Fruit fly (Drosophila melanogaster) whole organism, embryonic: ENCODE data around the gene CG7907.
A peak's percentile ranks its signal among the peaks of the same experiment; 100 is the strongest.

ENCODE experiments used
- Asciz ChIP-seq: fragments of 200-800 bp; sonication (Bioruptor generic); optimal IDR thresholded peaks from 2 replicates; lab custom pipeline; 2017; ENCODE audit warnings: missing biosample characterization, mild to moderate bottlenecking, missing genetic modification characterization, missing genetic modification reagents
- Awh ChIP-seq: fragments of 200-800 bp; sonication (Bioruptor generic); IDR thresholded peaks from 2 replicates; pipeline ENCODE4, ENCODE4 v1.3.6; 2022; ENCODE audit warnings: missing biosample characterization, missing genetic modification characterization
- BEAF-32 ChIP-seq: fragments of 200-800 bp; sonication (Bioruptor generic); optimal IDR thresholded peaks from 3 replicates; lab custom pipeline; 2017; ENCODE audit warnings: missing biosample characterization, missing genetic modification characterization, mild to moderate bottlenecking, moderate library complexity, missing genetic modification reagents
- CG10147 ChIP-seq: fragments of 200-800 bp; sonication (Bioruptor generic); optimal IDR thresholded peaks from 2 replicates; lab custom pipeline; 2019; ENCODE audit warnings: missing biosample characterization, mild to moderate bottlenecking, missing genetic modification characterization, moderate library complexity
- CG1024 ChIP-seq: fragments of 200-800 bp; sonication (Bioruptor generic); IDR thresholded peaks from 2 replicates; pipeline ENCODE4 v1.3.6; 2022; ENCODE audit warnings: missing biosample characterization, missing genetic modification characterization
- CG12155 ChIP-seq: fragments of 200-800 bp; sonication (Bioruptor generic); optimal IDR thresholded peaks from 3 replicates; lab custom pipeline; 2016; ENCODE audit warnings: missing biosample characterization, missing genetic modification characterization
- CG12391 ChIP-seq: fragments of 200-800 bp; sonication (Bioruptor generic); optimal IDR thresholded peaks from 3 replicates; lab custom pipeline; 2018; ENCODE audit warnings: missing biosample characterization, mild to moderate bottlenecking, missing genetic modification characterization, moderate library complexity
- CG13624 ChIP-seq: fragments of 200-800 bp; sonication (Bioruptor generic); optimal IDR thresholded peaks from 2 replicates; lab custom pipeline; 2016; ENCODE audit warnings: missing biosample characterization, missing genetic modification characterization
- CG14014 ChIP-seq: fragments of 200-800 bp; sonication (Bioruptor generic); IDR thresholded peaks from 2 replicates; pipeline ENCODE4 v1.3.6; 2022; ENCODE audit warnings: missing biosample characterization, missing genetic modification characterization
- CG14710 ChIP-seq: fragments of 200-800 bp; sonication (Bioruptor generic); optimal IDR thresholded peaks from 3 replicates; lab custom pipeline; 2019; ENCODE audit warnings: missing biosample characterization, mild to moderate bottlenecking, missing genetic modification characterization, moderate library complexity
- CG15011 ChIP-seq: fragments of 200-800 bp; sonication (Bioruptor generic); optimal IDR thresholded peaks from 3 replicates; lab custom pipeline; 2018; ENCODE audit warnings: missing biosample characterization, mild to moderate bottlenecking, missing genetic modification characterization
- CG1603 ChIP-seq: fragments of 200-800 bp; sonication (Bioruptor generic); optimal IDR thresholded peaks from 2 replicates; lab custom pipeline; 2019; ENCODE audit warnings: missing biosample characterization, mild to moderate bottlenecking, missing genetic modification characterization, moderate library complexity
- CG17568 ChIP-seq: fragments of 200-800 bp; sonication (Bioruptor generic); optimal IDR thresholded peaks from 2 replicates; lab custom pipeline; 2018; ENCODE audit warnings: missing biosample characterization, mild to moderate bottlenecking, missing genetic modification characterization, moderate library complexity
- CG1792 ChIP-seq: fragments of 200-800 bp; sonication (Bioruptor generic); optimal IDR thresholded peaks from 2 replicates; lab custom pipeline; 2016; ENCODE audit warnings: missing biosample characterization, missing genetic modification characterization
- CG2199 ChIP-seq: fragments of 200-800 bp; sonication (Bioruptor generic); IDR thresholded peaks from 3 replicates; pipeline ENCODE4 v1.3.6; 2022; ENCODE audit warnings: missing biosample characterization, missing genetic modification characterization
- CG2202 ChIP-seq: fragments of 200-800 bp; sonication (Bioruptor generic); optimal IDR thresholded peaks from 2 replicates; lab custom pipeline; 2018; ENCODE audit warnings: missing biosample characterization, mild to moderate bottlenecking, missing genetic modification characterization
- CG30431 ChIP-seq: fragments of 200-800 bp; sonication (Bioruptor generic); optimal IDR thresholded peaks from 2 replicates; lab custom pipeline; 2017; ENCODE audit warnings: missing biosample characterization, missing genetic modification characterization
- CG3995 ChIP-seq: fragments of 200-800 bp; sonication (Bioruptor generic); optimal IDR thresholded peaks from 3 replicates; lab custom pipeline; 2016; ENCODE audit warnings: missing biosample characterization, missing genetic modification characterization
- CG42726 ChIP-seq: fragments of 200-800 bp; sonication (Bioruptor generic); IDR thresholded peaks from 2 replicates; pipeline ENCODE4 v1.3.6; 2022; ENCODE audit warnings: missing biosample characterization, missing genetic modification characterization; ENCODE audit not compliant: partially characterized antibody
- CG4282 ChIP-seq: fragments of 200-800 bp; sonication (Bioruptor generic); optimal IDR thresholded peaks from 2 replicates; lab custom pipeline; 2016; ENCODE audit warnings: missing biosample characterization, missing genetic modification characterization
- CG4617 ChIP-seq: fragments of 200-800 bp; sonication (Bioruptor generic); optimal IDR thresholded peaks from 3 replicates; lab custom pipeline; 2016; ENCODE audit warnings: missing biosample characterization, missing genetic modification characterization, borderline replicate concordance
- CG4854 ChIP-seq: fragments of 200-800 bp; sonication (Bioruptor generic); optimal IDR thresholded peaks from 2 replicates; lab custom pipeline; 2016; ENCODE audit warnings: missing biosample characterization, missing genetic modification characterization, inconsistent platforms
- CG9215 ChIP-seq: fragments of 200-800 bp; sonication (Bioruptor generic); IDR thresholded peaks from 2 replicates; pipeline ENCODE4 v1.3.6; 2022; ENCODE audit warnings: missing biosample characterization, missing genetic modification characterization
- CG9797 ChIP-seq: fragments of 200-800 bp; sonication (Bioruptor generic); optimal IDR thresholded peaks from 3 replicates; lab custom pipeline; 2018; ENCODE audit warnings: missing biosample characterization, mild to moderate bottlenecking, missing genetic modification characterization
- Dek ChIP-seq: fragments of 200-800 bp; sonication (Bioruptor generic); optimal IDR thresholded peaks from 3 replicates; lab custom pipeline; 2019; ENCODE audit warnings: missing biosample characterization, mild to moderate bottlenecking, missing genetic modification characterization, moderate library complexity
- Dfd ChIP-seq, 2 experiments: fragments of >200 bp; optimal IDR thresholded peaks; 2 replicates each; lab custom pipeline; 2017; ENCODE audit warnings: missing biosample characterization in 2 of 2, missing genetic modification characterization in 2 of 2
- Dip3 ChIP-seq: fragments of 200-800 bp; sonication (Bioruptor generic); optimal IDR thresholded peaks from 3 replicates; lab custom pipeline; 2016; ENCODE audit warnings: missing biosample characterization, missing genetic modification characterization
- E2f1 ChIP-seq: fragments of 200-800 bp; sonication (Bioruptor generic); IDR thresholded peaks from 2 replicates; pipeline ENCODE4 v1.3.6; 2022; ENCODE audit warnings: missing biosample characterization, missing genetic modification characterization
- ERR ChIP-seq: fragments of 200-800 bp; sonication (Bioruptor generic); optimal IDR thresholded peaks from 2 replicates; lab custom pipeline; 2016; ENCODE audit warnings: missing biosample characterization, missing genetic modification characterization
- Ets65A ChIP-seq: fragments of 200-800 bp; sonication (Bioruptor generic); peaks from one replicate; lab custom pipeline; 2016; ENCODE audit warnings: missing biosample characterization, missing genetic modification characterization
- HLH54F ChIP-seq: fragments of 200-800 bp; sonication (Bioruptor generic); optimal IDR thresholded peaks from 3 replicates; lab custom pipeline; 2016; ENCODE audit warnings: missing biosample characterization, missing genetic modification characterization
- MTF-1 ChIP-seq: fragments of 200-800 bp; sonication (Bioruptor generic); optimal IDR thresholded peaks from 2 replicates; lab custom pipeline; 2018; ENCODE audit warnings: missing biosample characterization, mild to moderate bottlenecking, missing genetic modification characterization, borderline replicate concordance
- Mes4 ChIP-seq: fragments of 200-800 bp; sonication (Bioruptor generic); optimal IDR thresholded peaks from 2 replicates; lab custom pipeline; 2016; ENCODE audit warnings: missing biosample characterization, missing genetic modification characterization
- NFAT ChIP-seq: fragments of 200-800 bp; sonication (Bioruptor generic); IDR thresholded peaks from 2 replicates; pipeline ENCODE4 v1.3.6; 2022; ENCODE audit warnings: missing biosample characterization, missing genetic modification characterization
- Nf-YB ChIP-seq: fragments of 200-800 bp; sonication (Bioruptor generic); optimal IDR thresholded peaks from 3 replicates; lab custom pipeline; 2019; ENCODE audit warnings: missing biosample characterization, mild to moderate bottlenecking, missing genetic modification characterization, moderate library complexity
- ap ChIP-seq: fragments of 200-800 bp; sonication (Bioruptor generic); IDR thresholded peaks from 2 replicates; pipeline ENCODE4 v1.3.6; 2022; ENCODE audit warnings: missing biosample characterization, missing genetic modification characterization
- az2 ChIP-seq: fragments of 200-800 bp; sonication (Bioruptor generic); optimal IDR thresholded peaks from 3 replicates; lab custom pipeline; 2016; ENCODE audit warnings: missing biosample characterization, missing genetic modification characterization
- crc ChIP-seq: fragments of 200-800 bp; sonication (Bioruptor generic); optimal IDR thresholded peaks from 2 replicates; lab custom pipeline; 2016; ENCODE audit warnings: missing biosample characterization, missing genetic modification characterization
- croc ChIP-seq: fragments of 200-800 bp; sonication (Bioruptor generic); conservative IDR thresholded peaks from 3 replicates; pipeline ENCODE4 v1.3.6; 2022; ENCODE audit warnings: missing biosample characterization, missing genetic modification characterization
- dmrt99B ChIP-seq: fragments of 200-800 bp; sonication (Bioruptor generic); optimal IDR thresholded peaks from 2 replicates; lab custom pipeline; 2018; ENCODE audit warnings: missing biosample characterization, mild to moderate bottlenecking, missing genetic modification characterization, moderate library complexity
- exex ChIP-seq: fragments of 200-800 bp; sonication (Bioruptor generic); optimal IDR thresholded peaks from 4 replicates; lab custom pipeline; 2018; ENCODE audit warnings: missing biosample characterization, mild to moderate bottlenecking, missing genetic modification characterization, moderate library complexity
- fd102C ChIP-seq: fragments of 200-800 bp; sonication (Bioruptor generic); optimal IDR thresholded peaks from 2 replicates; lab custom pipeline; 2018; ENCODE audit warnings: missing biosample characterization, mild to moderate bottlenecking, missing genetic modification characterization, moderate library complexity
- grn ChIP-seq: fragments of 200-800 bp; sonication (Bioruptor generic); optimal IDR thresholded peaks from 3 replicates; lab custom pipeline; 2017; ENCODE audit warnings: missing biosample characterization, missing genetic modification characterization
- inv ChIP-seq: fragments of 200-800 bp; sonication (Bioruptor generic); IDR thresholded peaks from 2 replicates; pipeline ENCODE4 v1.3.6; 2022; ENCODE audit warnings: missing biosample characterization, missing genetic modification characterization; ENCODE audit not compliant: partially characterized antibody
- ken ChIP-seq: fragments of 200-800 bp; sonication (Bioruptor generic); IDR thresholded peaks from 3 replicates; pipeline ENCODE4 v1.3.6; 2022; ENCODE audit warnings: missing biosample characterization, missing genetic modification characterization
- klu ChIP-seq: fragments of 200-800 bp; sonication (Bioruptor generic); IDR thresholded peaks from 2 replicates; pipeline ENCODE4 v1.3.6; 2022; ENCODE audit warnings: missing biosample characterization, missing genetic modification characterization
- org-1 ChIP-seq: fragments of 200-800 bp; sonication (Bioruptor generic); optimal IDR thresholded peaks from 2 replicates; lab custom pipeline; 2017; ENCODE audit warnings: missing biosample characterization, missing genetic modification characterization
- pita ChIP-seq: fragments of 200-800 bp; sonication (Bioruptor generic); optimal IDR thresholded peaks from 2 replicates; lab custom pipeline; 2017; ENCODE audit warnings: missing biosample characterization, mild to moderate bottlenecking, missing genetic modification characterization
- tio ChIP-seq: fragments of 200-800 bp; sonication (Bioruptor generic); optimal IDR thresholded peaks from 2 replicates; lab custom pipeline; 2017; ENCODE audit warnings: missing biosample characterization, missing genetic modification characterization, inconsistent platforms
- zen ChIP-seq: fragments of 200-800 bp; sonication (Bioruptor generic); optimal IDR thresholded peaks from 3 replicates; lab custom pipeline; 2018; ENCODE audit warnings: missing biosample characterization, mild to moderate bottlenecking, missing genetic modification characterization, moderate library complexity

CG7907 gene

DNA sequence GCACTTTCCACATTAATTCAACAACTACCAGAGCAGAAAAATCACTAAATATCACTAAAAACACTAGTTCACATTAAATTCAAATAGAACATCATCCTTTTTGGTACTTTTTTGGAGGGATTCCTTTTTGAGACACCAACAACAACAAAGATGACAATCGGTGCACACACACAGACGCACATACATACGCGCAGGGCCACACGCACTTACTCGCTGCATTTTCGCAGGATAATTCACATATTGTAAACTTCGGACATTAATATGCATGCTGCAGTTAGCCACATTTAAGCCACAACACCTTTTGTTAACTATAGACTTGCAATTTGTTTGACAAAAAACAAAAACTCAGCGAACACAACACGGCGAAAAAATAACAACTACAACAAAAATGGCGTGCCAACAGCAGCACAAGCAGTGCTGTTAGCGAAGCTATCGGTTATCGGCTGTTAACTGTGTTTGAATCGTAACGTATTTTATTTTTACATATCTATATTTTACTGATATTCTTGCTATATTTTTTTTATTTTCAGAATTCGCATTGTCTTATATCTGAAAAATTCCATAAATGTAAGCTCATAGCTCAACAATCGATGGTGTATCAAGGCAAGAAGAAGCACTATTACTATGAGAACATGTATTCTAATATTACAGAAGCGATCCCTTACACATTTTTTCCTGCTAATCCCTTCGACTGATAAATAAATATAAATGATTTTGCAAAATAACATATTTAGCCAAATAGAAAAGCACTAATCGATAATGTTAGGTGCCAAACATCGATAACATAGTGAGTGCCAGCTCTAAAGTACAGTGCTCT, 44.0 kb upstream of the CG7907 start (continued):
- TF ChIP-seq CG2202: no peak
- no peak for TF ChIP-seq CG4854 (GFP tag; lab: Kevin White, UChicago)
- no peak for TF ChIP-seq CG15011
- no peak for TF ChIP-seq croc
- TF ChIP-seq fd102C: no peak
- no peak for TF ChIP-seq Dfd (GFP tag; optimal IDR thresholded peaks at IDR 0.05; lab: Kevin White, UChicago)
- TF ChIP-seq zen (tag; lab: Kevin White, UChicago): no peak
- TF ChIP-seq Asciz (GFP tag; lab: Kevin White, UChicago): no peak
- TF ChIP-seq Ets65A (GFP tag; lab: Kevin White, UChicago): peak; percentile 31
- no peak for TF ChIP-seq ken (GFP tag; lab: Robert Waterston, UW)
- peak; percentile 85 for TF ChIP-seq CG4617 (GFP tag; lab: Kevin White, UChicago)
- no peak for TF ChIP-seq CG9215 (GFP tag; lab: Robert Waterston, UW)
- no peak for TF ChIP-seq org-1
- TF ChIP-seq CG14710 (tag; lab: Kevin White, UChicago): peak; percentile 33
- TF ChIP-seq HLH54F (GFP tag; lab: Kevin White, UChicago): no peak
- no peak for TF ChIP-seq MTF-1 (GFP tag; lab: Kevin White, UChicago)
- TF ChIP-seq CG30431 (GFP tag; lab: Kevin White, UChicago): no peak
- no peak for TF ChIP-seq CG12155 (GFP tag; lab: Kevin White, UChicago)
- TF ChIP-seq CG1024 (GFP tag; lab: Robert Waterston, UW): no peak
- TF ChIP-seq CG2199 (GFP tag; lab: Robert Waterston, UW): no peak
- TF ChIP-seq NFAT (GFP tag; lab: Robert Waterston, UW): no peak
- no peak for TF ChIP-seq CG13624 (GFP tag; lab: Kevin White, UChicago)
- TF ChIP-seq CG1603 (tag; lab: Kevin White, UChicago): no peak
- TF ChIP-seq CG3995 (GFP tag; lab: Kevin White, UChicago): peak; percentile 53
- no peak for TF ChIP-seq Nf-YB (GFP tag; lab: Kevin White, UChicago)
- no peak for TF ChIP-seq CG1792
- TF ChIP-seq CG42726 (GFP tag; lab: Robert Waterston, UW): no peak
- TF ChIP-seq az2: no peak
- TF ChIP-seq BEAF-32 (GFP tag; lab: Kevin White, UChicago): peak; percentile 81
- TF ChIP-seq grn (GFP tag; lab: Kevin White, UChicago): no peak
- no peak for TF ChIP-seq klu (GFP tag; lab: Robert Waterston, UW)
- no peak for TF ChIP-seq ap
- peak; percentile 40 for TF ChIP-seq CG12391 (tag; lab: Kevin White, UChicago)
- TF ChIP-seq crc (GFP tag; lab: Kevin White, UChicago): no peak
- no peak for TF ChIP-seq CG4282
- no peak for TF ChIP-seq exex (tag; lab: Kevin White, UChicago)
- TF ChIP-seq tio (GFP tag; lab: Kevin White, UChicago): no peak
- TF ChIP-seq CG14014 (GFP tag; lab: Robert Waterston, UW): no peak
- no peak for TF ChIP-seq Mes4 (GFP tag; lab: Kevin White, UChicago)
- no peak for TF ChIP-seq CG9797 (GFP tag; lab: Kevin White, UChicago)
- no peak for TF ChIP-seq CG17568 (GFP tag; lab: Kevin White, UChicago)
- no peak for TF ChIP-seq Dek (tag; lab: Kevin White, UChicago)
- no peak for TF ChIP-seq dmrt99B (tag; lab: Kevin White, UChicago)
- TF ChIP-seq inv: peak; percentile 57
- TF ChIP-seq ERR (GFP tag; lab: Kevin White, UChicago): no peak
- no peak for TF ChIP-seq pita (GFP tag; lab: Kevin White, UChicago)
- no peak for TF ChIP-seq E2f1
- TF ChIP-seq Dip3 (GFP tag; lab: Kevin White, UChicago): no peak
- no peak for TF ChIP-seq CG10147 (GFP tag; lab: Kevin White, UChicago)
- no peak for TF ChIP-seq Awh (GFP tag; lab: Robert Waterston, UW)
